Worm (Caenorhabditis elegans): Measurements from ENCODE around the gene Y81G3A.1.

DNA sequence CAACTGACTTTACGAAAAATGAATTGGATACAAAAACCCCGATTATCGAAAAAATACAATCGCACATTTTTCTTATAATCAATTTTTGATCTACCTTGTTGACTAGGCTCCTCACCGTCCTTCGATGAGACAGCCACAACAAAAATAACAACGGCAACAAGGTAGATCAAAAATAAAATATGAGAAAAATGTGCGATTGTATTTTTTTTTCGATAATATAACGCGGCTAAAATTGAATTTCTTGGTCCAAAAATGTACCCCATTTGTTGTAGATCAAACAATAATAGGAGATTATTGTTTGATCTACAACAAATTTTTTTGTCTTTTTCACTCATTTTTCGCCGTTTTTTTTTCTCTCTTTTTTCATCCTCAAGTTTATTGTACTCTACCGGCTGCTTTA lies 46.9 kb upstream of the Y81G3A.1 start:
- TF ChIP-seq unc-62 (GFP tag; optimal IDR thresholded peaks at IDR 0.05) = no peak
- no peak for TF ChIP-seq lin-39 (tag; optimal IDR thresholded peaks at IDR 0.05)
- no peak for TF ChIP-seq ceh-28 (tag; optimal IDR thresholded peaks at IDR 0.05)
- no peak for TF ChIP-seq fos-1 (tag; optimal IDR thresholded peaks at IDR 0.05)
- TF ChIP-seq ama-1 (optimal IDR thresholded peaks at IDR 0.05) = no peak
